Worm (Caenorhabditis elegans) whole organism, L4 larva: ENCODE results near the gene fbxl-2.

Experiments used
- lin-1 ChIP-seq: fragments of 200-800 bp; sonication (Bioruptor generic); IDR thresholded peaks from 2 replicates; pipeline ENCODE4 v1.3.6; 2022; ENCODE audit warnings: missing genetic modification reagents, missing genetic modification characterization, missing compliant biosample characterization
- nhr-11 ChIP-seq: fragments of 150-350 bp; optimal IDR thresholded peaks from 2 replicates; lab custom pipeline; 2014; ENCODE audit warnings: missing biosample characterization, missing genetic modification characterization

DNA sequence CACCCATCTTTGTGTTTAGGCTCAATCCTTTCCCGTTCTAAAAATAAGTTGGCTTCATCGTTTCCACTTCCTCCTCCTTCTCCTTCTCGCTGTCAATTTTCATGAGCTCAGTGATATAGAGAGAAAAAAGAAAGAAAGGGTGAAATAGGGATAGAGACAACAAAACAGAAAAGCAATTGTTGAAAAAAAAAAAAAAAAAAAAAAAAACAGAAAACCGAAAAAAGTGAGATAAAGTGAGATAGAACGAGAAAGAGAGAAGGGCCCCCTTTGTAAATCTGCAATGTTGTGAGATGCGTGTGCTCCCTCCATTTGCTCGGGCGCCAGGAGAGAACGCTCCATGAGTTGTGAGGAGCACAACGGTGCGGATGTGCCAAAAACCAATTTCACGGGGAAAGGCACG lies 33.1 kb upstream of the fbxl-2 start:
- TF ChIP-seq lin-1 (no peak), nhr-11 (tag; lab: Kevin White, UChicago) (peak; percentile 4)
